Worm (Caenorhabditis elegans) whole organism, early embryonic: ENCODE measurements around the gene BE10.1.

Experiments
- B0310.2 ChIP-seq: sonication (generic microtip); optimal IDR thresholded peaks from 2 replicates; lab custom pipeline; 2016; ENCODE audit warnings: mild to moderate bottlenecking, missing genetic modification characterization, missing compliant biosample characterization
- F13C5.2 ChIP-seq: sonication (generic microtip); optimal IDR thresholded peaks from 2 replicates; lab custom pipeline; 2017; ENCODE audit warnings: mild to moderate bottlenecking, missing genetic modification characterization, inconsistent platforms, missing compliant biosample characterization
- aly-1 ChIP-seq: sonication (generic microtip); optimal IDR thresholded peaks from 2 replicates; lab custom pipeline; 2016; ENCODE audit warnings: missing genetic modification characterization, missing compliant biosample characterization
- ama-1 ChIP-seq: fragments of 150-350 bp; optimal IDR thresholded peaks from 2 replicates; lab custom pipeline; 2014
- ceh-36 ChIP-seq: sonication (generic microtip); optimal IDR thresholded peaks from 2 replicates; lab custom pipeline; 2016; ENCODE audit warnings: missing genetic modification characterization, inconsistent platforms, missing compliant biosample characterization
- ets-7 ChIP-seq: sonication (generic microtip); optimal IDR thresholded peaks from 2 replicates; lab custom pipeline; 2016; ENCODE audit warnings: missing genotype, missing genetic modification characterization, missing compliant biosample characterization
- flt-1 ChIP-seq: fragments of 200-800 bp; sonication (Bioruptor generic); IDR thresholded peaks from 2 replicates; pipeline ENCODE4 v1.3.6; 2022; ENCODE audit warnings: missing genetic modification characterization, missing compliant biosample characterization
- hmbx-1 ChIP-seq: sonication (generic microtip); optimal IDR thresholded peaks from 2 replicates; lab custom pipeline; 2016; ENCODE audit warnings: mild to moderate bottlenecking, missing genetic modification characterization, missing compliant biosample characterization
- hnd-1 ChIP-seq: sonication (generic microtip); optimal IDR thresholded peaks from 2 replicates; lab custom pipeline; 2016; ENCODE audit warnings: missing genetic modification characterization, missing compliant biosample characterization
- scrt-1 ChIP-seq: fragments of 200-800 bp; sonication (Bioruptor generic); IDR thresholded peaks from 2 replicates; pipeline ENCODE4 v1.3.6; 2022; ENCODE audit warnings: missing genetic modification characterization, missing compliant biosample characterization
- tbx-11 ChIP-seq: fragments of 200-800 bp; sonication (Bioruptor generic); IDR thresholded peaks from 2 replicates; pipeline ENCODE4 v1.3.6; 2022; ENCODE audit warnings: missing genetic modification characterization, missing compliant biosample characterization

DNA sequence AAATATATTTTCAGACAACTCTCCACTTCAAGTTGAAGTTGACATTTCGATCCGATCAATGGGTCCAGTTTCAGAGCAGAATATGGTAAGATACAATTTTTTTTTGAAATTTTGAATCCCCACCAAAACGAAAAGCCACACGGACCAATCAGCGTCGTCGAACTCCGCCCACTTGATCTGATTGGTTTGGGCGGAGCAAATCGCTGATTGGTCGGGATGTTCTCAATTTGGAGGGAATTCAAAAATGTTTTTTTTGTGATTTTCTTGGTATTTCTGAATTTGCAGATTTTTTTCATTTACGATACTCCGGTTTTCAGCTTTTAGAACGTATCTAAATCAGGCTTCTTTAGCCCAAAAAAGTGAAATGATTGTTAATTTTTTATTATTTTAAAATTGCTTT is 3.9 kb downstream of the BE10.1 start:
- TF ChIP-seq hnd-1 (tag; lab: Kevin White, UChicago) = no peak
- no peak for TF ChIP-seq ama-1
- no peak for TF ChIP-seq hmbx-1 (tag; lab: Kevin White, UChicago)
- no peak for TF ChIP-seq B0310.2 (tag; lab: Kevin White, UChicago)
- no peak for TF ChIP-seq F13C5.2
- no peak for TF ChIP-seq aly-1 (tag; lab: Kevin White, UChicago)
- no peak for TF ChIP-seq scrt-1 (GFP tag; lab: Robert Waterston, UW)
- no peak for TF ChIP-seq tbx-11 (GFP tag; lab: Robert Waterston, UW)
- no peak for TF ChIP-seq ets-7
- TF ChIP-seq ceh-36 (tag; lab: Kevin White, UChicago) = no peak
- no peak for TF ChIP-seq flt-1 (GFP tag; lab: Robert Waterston, UW)
